Worm (Caenorhabditis elegans) whole organism, midembryonic: Measurements from ENCODE around the gene F18G5.6.

Experiments used
- T22C8.4 ChIP-seq: fragments of 200-800 bp; sonication (Bioruptor generic); IDR thresholded peaks from 2 replicates; pipeline ENCODE4 v1.3.6; 2022; ENCODE audit warnings: missing genetic modification characterization, missing compliant biosample characterization
- cog-1 ChIP-seq: sonication (generic microtip); optimal IDR thresholded peaks from 2 replicates; lab custom pipeline; 2016; ENCODE audit warnings: missing genetic modification characterization, missing compliant biosample characterization
- flt-1 ChIP-seq: fragments of 200-800 bp; sonication (Bioruptor generic); IDR thresholded peaks from 2 replicates; pipeline ENCODE4 v1.3.6; 2022; ENCODE audit warnings: missing genetic modification characterization, missing compliant biosample characterization
- med-1 ChIP-seq: sonication (generic microtip); optimal IDR thresholded peaks from 2 replicates; lab custom pipeline; 2017; ENCODE audit warnings: missing genetic modification characterization, mild to moderate bottlenecking, missing compliant biosample characterization, antibody characterized with exemption, missing genetic modification reagents; ENCODE audit not compliant: insufficient read depth
- tab-1 ChIP-seq: fragments of 200-800 bp; sonication (Bioruptor generic); IDR thresholded peaks from 2 replicates; pipeline ENCODE4 v1.3.6; 2022; ENCODE audit warnings: missing genetic modification characterization, missing compliant biosample characterization
- ztf-29 ChIP-seq: fragments of 200-800 bp; sonication (Bioruptor generic); IDR thresholded peaks from 2 replicates; pipeline ENCODE4 v1.3.6; 2022; ENCODE audit warnings: missing genetic modification reagents, missing genetic modification characterization, missing compliant biosample characterization

ce11 chrX:9234518-9234917 lies 29.6 kb downstream of the F18G5.6 start, which contains the start of gene col-175:
- TF ChIP-seq flt-1 (GFP tag; lab: Robert Waterston, UW): no peak
- TF ChIP-seq ztf-29: no peak
- TF ChIP-seq tab-1 (GFP tag; lab: Robert Waterston, UW): no peak
- no peak for TF ChIP-seq T22C8.4 (GFP tag; lab: Robert Waterston, UW)
- no peak for TF ChIP-seq med-1 (GFP tag; lab: Kevin White, UChicago)
- TF ChIP-seq cog-1: no peak
